Fruit fly (Drosophila melanogaster): Measurements from ENCODE around the gene SLIRP2.

The SLIRP2 gene

DNA sequence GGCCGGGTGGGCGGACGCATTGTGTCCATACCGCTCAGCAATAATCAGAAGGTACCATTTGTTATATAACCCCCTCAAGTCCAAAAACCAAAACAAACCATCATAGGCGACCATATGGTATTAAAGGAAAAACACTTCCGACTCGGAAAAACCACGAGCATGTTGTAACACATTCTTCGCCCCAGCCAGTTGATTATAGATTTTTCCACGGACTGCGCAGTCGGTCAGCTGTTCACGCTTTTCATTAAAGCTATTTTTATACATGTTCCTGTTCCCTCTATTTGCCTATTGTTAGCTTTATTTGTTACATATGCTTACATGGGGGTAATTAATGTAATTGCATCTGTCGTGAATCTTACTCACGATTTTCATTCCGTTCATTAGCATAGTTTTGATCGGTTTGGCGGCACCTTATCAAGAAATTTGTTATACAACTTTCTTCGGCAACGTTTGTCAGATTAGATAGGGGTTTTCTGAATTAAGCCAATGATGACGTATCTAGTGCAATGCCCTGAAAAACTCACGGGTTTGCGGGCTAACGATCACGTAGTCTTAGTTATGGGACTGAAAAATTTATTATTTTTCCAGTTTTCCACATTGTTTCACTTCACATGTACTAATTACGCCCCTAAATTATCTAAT lies 13.9 kb downstream of the SLIRP2 start:
- peak; percentile 76 for TF ChIP-seq CG10431 (GFP tag; optimal IDR thresholded peaks at IDR 0.05)
- no peak for TF ChIP-seq gem (tag; optimal IDR thresholded peaks at IDR 0.05)
- no peak for TF ChIP-seq fru (optimal IDR thresholded peaks at IDR 0.05)
- no peak for TF ChIP-seq dati (GFP tag; IDR thresholded peaks at IDR 0.05)
- no peak for TF ChIP-seq CG8388 (GFP tag; optimal IDR thresholded peaks at IDR 0.05)
- TF ChIP-seq wor (GFP tag; IDR thresholded peaks at IDR 0.05) = no peak
- no peak for TF ChIP-seq Bteb2 (GFP tag; optimal IDR thresholded peaks at IDR 0.05)
- TF ChIP-seq Camta (GFP tag; optimal IDR thresholded peaks at IDR 0.05) = no peak
- TF ChIP-seq pzg (GFP tag; optimal IDR thresholded peaks at IDR 0.05) = no peak
- peak; percentile 41 for TF ChIP-seq Vsx1 (GFP tag; optimal IDR thresholded peaks at IDR 0.05)
- no peak for TF ChIP-seq Doc3 (GFP tag; IDR thresholded peaks at IDR 0.05; ENCODE audit: partially characterized antibody)
- TF ChIP-seq sd (tag; optimal IDR thresholded peaks at IDR 0.05) = peak; percentile 54
- TF ChIP-seq exex (tag; optimal IDR thresholded peaks at IDR 0.05) = peak; percentile 38
- TF ChIP-seq insv (GFP tag; optimal IDR thresholded peaks at IDR 0.05) = no peak
- peak; percentile 30 for TF ChIP-seq CG7745 (tag; optimal IDR thresholded peaks at IDR 0.05)
- no peak for TF ChIP-seq Six4 (GFP tag; optimal IDR thresholded peaks at IDR 0.05)
- no peak for TF ChIP-seq CG6765 (GFP tag; optimal IDR thresholded peaks at IDR 0.05)
- TF ChIP-seq nom (GFP tag; optimal IDR thresholded peaks at IDR 0.05) = no peak
- TF ChIP-seq CG12769 (tag; optimal IDR thresholded peaks at IDR 0.05) = peak; percentile 0
- no peak for TF ChIP-seq MBD-R2 (GFP tag; IDR thresholded peaks at IDR 0.05)
- no peak for TF ChIP-seq E2f2 (GFP tag; IDR thresholded peaks at IDR 0.05)
- peak in 1 of 2 experiments; percentile 96 for TF ChIP-seq Pdp1 (GFP tag; optimal IDR thresholded peaks at IDR 0.05)
- TF ChIP-seq pnt (GFP tag; optimal IDR thresholded peaks at IDR 0.05) = no peak
- TF ChIP-seq sug (tag; optimal IDR thresholded peaks at IDR 0.05) = peak; percentile 2
- TF ChIP-seq onecut (GFP tag; IDR thresholded peaks at IDR 0.05) = peak; percentile 99
- no peak for TF ChIP-seq CG17802 (tag; optimal IDR thresholded peaks at IDR 0.05)
- TF ChIP-seq sc (optimal IDR thresholded peaks at IDR 0.05) = no peak
- no peak for TF ChIP-seq sc (GFP tag; optimal IDR thresholded peaks at IDR 0.05)
- TF ChIP-seq sens-2 (GFP tag; IDR thresholded peaks at IDR 0.05) = no peak
- no peak for TF ChIP-seq HLHmδ (GFP tag; optimal IDR thresholded peaks at IDR 0.05)
- TF ChIP-seq twi (tag; optimal IDR thresholded peaks at IDR 0.05) = peak; percentile 46
- no peak for TF ChIP-seq Fer3 (tag; optimal IDR thresholded peaks at IDR 0.05)
- no peak for TF ChIP-seq sisA (GFP tag; IDR thresholded peaks at IDR 0.05)
- TF ChIP-seq nau (GFP tag; optimal IDR thresholded peaks at IDR 0.05) = peak; percentile 2
- TF ChIP-seq CrebB (tag; optimal IDR thresholded peaks at IDR 0.05) = no peak

DNA sequence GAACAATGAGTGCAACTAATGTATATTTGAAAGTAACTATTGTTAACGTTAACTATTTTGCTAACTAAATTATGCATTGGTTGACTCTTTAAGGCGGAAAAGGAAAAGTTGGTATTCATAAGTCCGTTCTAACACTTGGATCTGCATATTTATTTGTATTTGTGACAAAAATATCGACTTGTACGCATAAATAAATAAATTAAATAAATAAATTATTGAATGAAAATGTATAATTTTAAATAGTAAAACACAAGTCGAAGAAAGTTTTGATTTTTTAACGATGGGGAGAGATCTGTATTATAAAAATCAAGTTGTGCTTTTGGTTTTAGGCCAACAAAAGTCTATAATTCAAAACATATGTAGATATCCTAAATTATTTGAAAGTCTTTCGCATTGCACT lies 16.7 kb downstream of the SLIRP2 start, which contains the start of gene CG8036:
CG8036 (plus strand) TSS at position 301 of the 400 bp plus-strand sequence.
- TF ChIP-seq CG9609 (GFP tag; optimal IDR thresholded peaks at IDR 0.05) (no peak), CG12104 (GFP tag; optimal IDR thresholded peaks at IDR 0.05) (no peak), Bteb2 (GFP tag; optimal IDR thresholded peaks at IDR 0.05) (no peak), CG8388 (GFP tag; optimal IDR thresholded peaks at IDR 0.05) (no peak), eyg (GFP tag; optimal IDR thresholded peaks at IDR 0.05) (no peak), MTF-1 (GFP tag; optimal IDR thresholded peaks at IDR 0.05; ENCODE audit: borderline replicate concordance) (no peak), D (optimal IDR thresholded peaks at IDR 0.05) (no peak), D (GFP tag; optimal IDR thresholded peaks at IDR 0.05) (no peak), CG8944 (GFP tag; optimal IDR thresholded peaks at IDR 0.05) (no peak), tap (tag; optimal IDR thresholded peaks at IDR 0.05) (no peak), Spps (tag; optimal IDR thresholded peaks at IDR 0.05) (no peak), corto (GFP tag; optimal IDR thresholded peaks at IDR 0.05) (no peak)

Measured in whole organism, embryonic.